Worm (Caenorhabditis elegans) whole organism, late embryonic: ENCODE data around the gene cutl-4.

ENCODE experiments used
- C08G9.2 ChIP-seq: sonication (generic microtip); optimal IDR thresholded peaks from 2 replicates; lab custom pipeline; 2016; ENCODE audit warnings: mild to moderate bottlenecking, missing genetic modification characterization, moderate library complexity, missing compliant biosample characterization
- F13H6.1 ChIP-seq: sonication (generic microtip); optimal IDR thresholded peaks from 2 replicates; lab custom pipeline; 2016; ENCODE audit warnings: missing genetic modification characterization, missing compliant biosample characterization
- K02D7.2 ChIP-seq: sonication (generic microtip); optimal IDR thresholded peaks from 2 replicates; lab custom pipeline; 2017; ENCODE audit warnings: mild to moderate bottlenecking, missing genetic modification characterization, missing compliant biosample characterization
- K09A11.1 ChIP-seq: sonication (generic microtip); optimal IDR thresholded peaks from 2 replicates; lab custom pipeline; 2017; ENCODE audit warnings: antibody characterized with exemption, mild to moderate bottlenecking, missing genetic modification characterization, missing compliant biosample characterization; ENCODE audit not compliant: insufficient read depth
- T23F11.4 ChIP-seq: fragments of 200-800 bp; sonication (Bioruptor generic); optimal IDR thresholded peaks from 2 replicates; lab custom pipeline; 2018; ENCODE audit warnings: mild to moderate bottlenecking, missing genetic modification characterization, missing compliant biosample characterization
- ahr-1 ChIP-seq: sonication (generic microtip); optimal IDR thresholded peaks from 2 replicates; lab custom pipeline; 2016; ENCODE audit warnings: missing genetic modification characterization, missing compliant biosample characterization
- ceh-14 ChIP-seq: sonication (generic microtip); optimal IDR thresholded peaks from 2 replicates; lab custom pipeline; 2016; ENCODE audit warnings: missing genotype, missing genetic modification characterization, missing compliant biosample characterization
- ceh-19 ChIP-seq: fragments of 200-800 bp; sonication (Bioruptor generic); optimal IDR thresholded peaks from 2 replicates; lab custom pipeline; 2018; ENCODE audit warnings: mild to moderate bottlenecking, missing genetic modification characterization, missing compliant biosample characterization
- ceh-2 ChIP-seq: sonication (generic microtip); optimal IDR thresholded peaks from 2 replicates; lab custom pipeline; 2016; ENCODE audit warnings: missing genotype, missing genetic modification characterization, missing compliant biosample characterization
- ceh-22 ChIP-seq: sonication (generic microtip); optimal IDR thresholded peaks from 2 replicates; lab custom pipeline; 2017; ENCODE audit warnings: missing biosample characterization, missing genetic modification characterization
- ceh-24 ChIP-seq: sonication (generic microtip); optimal IDR thresholded peaks from 2 replicates; lab custom pipeline; 2016; ENCODE audit warnings: mild to moderate bottlenecking, missing genetic modification characterization, missing compliant biosample characterization
- ceh-45 ChIP-seq: fragments of 200-800 bp; sonication (Bioruptor generic); IDR thresholded peaks from 2 replicates; pipeline ENCODE4 v1.3.6; 2022; ENCODE audit warnings: missing genetic modification reagents, missing genetic modification characterization, missing compliant biosample characterization
- ceh-48 ChIP-seq: sonication (generic microtip); optimal IDR thresholded peaks from 2 replicates; lab custom pipeline; 2016; ENCODE audit warnings: missing genetic modification characterization, inconsistent platforms, missing compliant biosample characterization
- ceh-6 ChIP-seq: fragments of 200-800 bp; sonication (Bioruptor generic); optimal IDR thresholded peaks from 2 replicates; lab custom pipeline; 2018; ENCODE audit warnings: mild to moderate bottlenecking, missing genetic modification characterization, missing compliant biosample characterization
- ceh-9 ChIP-seq: sonication (generic microtip); optimal IDR thresholded peaks from 2 replicates; lab custom pipeline; 2016; ENCODE audit warnings: mild to moderate bottlenecking, missing genetic modification characterization, inconsistent platforms, missing compliant biosample characterization
- che-1 ChIP-seq: sonication (generic microtip); optimal IDR thresholded peaks from 2 replicates; lab custom pipeline; 2016; ENCODE audit warnings: mild to moderate bottlenecking, missing genetic modification characterization, missing compliant biosample characterization
- dmd-4 ChIP-seq: sonication (generic microtip); optimal IDR thresholded peaks from 2 replicates; lab custom pipeline; 2016; ENCODE audit warnings: borderline replicate concordance, missing genetic modification characterization, missing compliant biosample characterization
- elt-2 ChIP-seq: sonication (generic microtip); optimal IDR thresholded peaks from 2 replicates; lab custom pipeline; 2016; ENCODE audit warnings: missing genetic modification reagents, missing genetic modification characterization, missing compliant biosample characterization
- eyg-1 ChIP-seq: sonication (generic microtip); optimal IDR thresholded peaks from 2 replicates; lab custom pipeline; 2016; ENCODE audit warnings: missing genotype, missing genetic modification characterization, missing compliant biosample characterization
- fkh-6 ChIP-seq: sonication (generic microtip); optimal IDR thresholded peaks from 2 replicates; lab custom pipeline; 2016; ENCODE audit warnings: missing genetic modification characterization, missing compliant biosample characterization
- gmeb-2 ChIP-seq: sonication (generic microtip); optimal IDR thresholded peaks from 2 replicates; lab custom pipeline; 2016; ENCODE audit warnings: missing genetic modification characterization, inconsistent platforms, missing compliant biosample characterization
- hlh-30 ChIP-seq: sonication (generic microtip); optimal IDR thresholded peaks from 2 replicates; lab custom pipeline; 2017; ENCODE audit warnings: antibody characterized with exemption, missing genetic modification characterization, missing compliant biosample characterization; ENCODE audit not compliant: insufficient read depth
- hlh-6 ChIP-seq: sonication (generic microtip); optimal IDR thresholded peaks from 2 replicates; lab custom pipeline; 2016; ENCODE audit warnings: missing genotype, missing genetic modification characterization, missing compliant biosample characterization
- lin-11 ChIP-seq: fragments of 200-800 bp; sonication (Bioruptor generic); optimal IDR thresholded peaks from 2 replicates; lab custom pipeline; 2018; ENCODE audit warnings: mild to moderate bottlenecking, missing genetic modification characterization, missing compliant biosample characterization
- madf-2 ChIP-seq: sonication (generic microtip); optimal IDR thresholded peaks from 2 replicates; lab custom pipeline; 2017; ENCODE audit warnings: missing genetic modification characterization, missing compliant biosample characterization
- nhr-232 ChIP-seq: sonication (generic microtip); optimal IDR thresholded peaks from 2 replicates; lab custom pipeline; 2016; ENCODE audit warnings: missing genetic modification characterization, missing compliant biosample characterization
- pag-3 ChIP-seq: sonication (generic microtip); optimal IDR thresholded peaks from 2 replicates; lab custom pipeline; 2016; ENCODE audit warnings: missing compliant biosample characterization, missing genetic modification characterization, borderline replicate concordance
- pqm-1 ChIP-seq: sonication (generic microtip); optimal IDR thresholded peaks from 2 replicates; lab custom pipeline; 2016; ENCODE audit warnings: missing genetic modification characterization, missing compliant biosample characterization
- pros-1 ChIP-seq: fragments of 150-350 bp; optimal IDR thresholded peaks from 2 replicates; lab custom pipeline; 2014; ENCODE audit warnings: missing biosample characterization, missing genetic modification reagents, missing genetic modification characterization
- sdc-2 ChIP-seq: sonication (generic microtip); optimal IDR thresholded peaks from 2 replicates; lab custom pipeline; 2016; ENCODE audit warnings: missing genotype, missing genetic modification characterization, missing compliant biosample characterization
- tbx-7 ChIP-seq: sonication (generic microtip); optimal IDR thresholded peaks from 2 replicates; lab custom pipeline; 2016; ENCODE audit warnings: missing genotype, missing genetic modification characterization, missing compliant biosample characterization

The cutl-4 gene

ce11 chrV:17690922-17691321, 48.8 kb downstream of the cutl-4 start, which contains the start of gene F59A1.13:
Gene F59A1.13, minus strand, starts transcription at chrV:17691022.
- TF ChIP-seq T23F11.4 (GFP tag; lab: Kevin White, UChicago) (no peak), hlh-30 (tag; lab: Kevin White, UChicago) (no peak), pag-3 (tag; lab: Kevin White, UChicago) (no peak), F13H6.1 (tag; lab: Kevin White, UChicago) (no peak), ceh-6 (GFP tag; lab: Kevin White, UChicago) (no peak), lin-11 (tag; lab: Kevin White, UChicago) (no peak), elt-2 (tag; lab: Kevin White, UChicago) (no peak), fkh-6 (tag; lab: Kevin White, UChicago) (no peak), pqm-1 (tag; lab: Kevin White, UChicago) (no peak), K09A11.1 (no peak)

- TF ChIP-seq fkh-6 (tag; lab: Kevin White, UChicago), result no peak
- TF ChIP-seq ceh-24 (tag; lab: Kevin White, UChicago), result no peak
- no peak for TF ChIP-seq elt-2 (tag; lab: Kevin White, UChicago)
- TF ChIP-seq ceh-9 (tag; lab: Kevin White, UChicago), result no peak
- TF ChIP-seq ceh-2 (tag; lab: Kevin White, UChicago), result no peak
- no peak for TF ChIP-seq ahr-1 (tag; lab: Kevin White, UChicago)
- no peak for TF ChIP-seq ceh-48 (tag; lab: Kevin White, UChicago)
- no peak for TF ChIP-seq tbx-7 (tag; lab: Kevin White, UChicago)
Observed at ce11 chrV:17686852-17687251, 52.8 kb downstream of the cutl-4 start, which contains the start of gene F59A1.18. Gene F59A1.18, minus strand, starts transcription at chrV:17686952.

DNA sequence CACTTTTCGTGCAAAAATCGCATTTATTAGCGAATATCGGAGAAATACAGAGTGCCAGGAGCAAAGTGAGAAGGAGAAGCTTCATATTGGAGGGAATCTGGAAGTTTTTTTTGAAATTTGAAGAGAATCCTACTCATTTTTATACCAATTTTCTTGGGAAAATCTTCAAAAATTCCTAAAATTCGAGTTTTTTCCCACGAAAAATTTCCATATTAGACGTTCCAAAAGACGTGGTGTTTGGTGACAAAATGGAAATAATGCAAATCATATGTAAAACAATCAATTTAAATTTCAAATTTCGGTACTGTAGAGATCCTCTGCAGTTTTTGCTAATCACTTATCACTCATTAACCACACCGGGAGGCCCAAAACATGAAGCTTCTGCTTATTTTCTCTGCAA, 54.8 kb downstream of the cutl-4 start, which contains the start of the genes F59A1.16 and F59A1.6:
TSS of gene F59A1.16 (minus strand) at position 101 of the 400 bp plus-strand sequence.
TSS of gene F59A1.6 (plus strand) at position 285 of the 400 bp plus-strand sequence.
- TF ChIP-seq ceh-22, result no peak
- no peak for TF ChIP-seq ceh-19 (GFP tag; lab: Kevin White, UChicago)
- no peak for TF ChIP-seq che-1 (tag; lab: Kevin White, UChicago)
- no peak for TF ChIP-seq F13H6.1 (tag; lab: Kevin White, UChicago)
- no peak for TF ChIP-seq K09A11.1
- TF ChIP-seq gmeb-2 (tag; lab: Kevin White, UChicago), result no peak
- TF ChIP-seq eyg-1, result no peak
- TF ChIP-seq dmd-4 (tag; lab: Kevin White, UChicago), result no peak
- no peak for TF ChIP-seq K02D7.2 (tag; lab: Kevin White, UChicago)
- TF ChIP-seq C08G9.2 (tag; lab: Kevin White, UChicago), result no peak
- TF ChIP-seq ceh-45 (GFP tag; lab: Robert Waterston, UW), result no peak
- no peak for TF ChIP-seq pros-1 (tag; lab: Kevin White, UChicago)
- no peak for TF ChIP-seq sdc-2 (tag; lab: Kevin White, UChicago)
- TF ChIP-seq ceh-14, result no peak
- no peak for TF ChIP-seq nhr-232 (tag; lab: Kevin White, UChicago)
- TF ChIP-seq, all 69 proteins: peak for 0

ce11 chrV:17683763-17684162, 55.9 kb downstream of the cutl-4 start, which contains the start of gene F59A1.15:
Gene F59A1.15, minus strand, starts transcription at chrV:17683863.
- TF ChIP-seq hlh-6 (tag; lab: Kevin White, UChicago) (no peak), T23F11.4 (GFP tag; lab: Kevin White, UChicago) (no peak), madf-2 (tag; lab: Kevin White, UChicago) (no peak), ceh-9 (tag; lab: Kevin White, UChicago) (no peak)
- TF ChIP-seq, all 69 proteins: peak for 0
